Worm (Caenorhabditis elegans) whole organism, young adult: ENCODE measurements around the gene C50B8.5.

ENCODE experiments used
- B0035.1 ChIP-seq: sonication (generic microtip); optimal IDR thresholded peaks from 2 replicates; lab custom pipeline; 2016; ENCODE audit warnings: missing genetic modification characterization, mild to moderate bottlenecking, missing compliant biosample characterization, missing genotype, missing genetic modification reagents
- B0261.1 ChIP-seq: sonication (generic microtip); optimal IDR thresholded peaks from 2 replicates; lab custom pipeline; 2016; ENCODE audit warnings: mild to moderate bottlenecking, missing genetic modification characterization, moderate library complexity, missing compliant biosample characterization
- B0336.3 ChIP-seq: fragments of 200-800 bp; sonication (Bioruptor generic); IDR thresholded peaks from 2 replicates; pipeline ENCODE4 v1.3.6; 2022; ENCODE audit warnings: missing genetic modification characterization, missing compliant biosample characterization
- C17E4.6 ChIP-seq: fragments of 200-800 bp; sonication (Bioruptor generic); IDR thresholded peaks from 2 replicates; pipeline ENCODE4 v1.3.6; 2022; ENCODE audit warnings: missing genetic modification reagents, missing genetic modification characterization, missing compliant biosample characterization
- F10E7.11 ChIP-seq: sonication (generic microtip); optimal IDR thresholded peaks from 2 replicates; lab custom pipeline; 2017; ENCODE audit warnings: mild to moderate bottlenecking, missing genetic modification characterization, moderate library complexity, missing compliant biosample characterization
- F23B12.7 ChIP-seq: sonication (generic microtip); optimal IDR thresholded peaks from 2 replicates; lab custom pipeline; 2017; ENCODE audit warnings: missing genetic modification characterization, mild to moderate bottlenecking, missing compliant biosample characterization, antibody characterized with exemption, moderate library complexity; ENCODE audit not compliant: insufficient read depth
- F33H1.4 ChIP-seq: fragments of 200-800 bp; sonication (Bioruptor generic); IDR thresholded peaks from 2 replicates; pipeline ENCODE4 v1.3.6; 2022; ENCODE audit warnings: missing genetic modification reagents, missing genetic modification characterization, missing compliant biosample characterization
- F52B5.7 ChIP-seq: sonication (generic microtip); optimal IDR thresholded peaks from 2 replicates; lab custom pipeline; 2016; ENCODE audit warnings: mild to moderate bottlenecking, missing genetic modification characterization, missing compliant biosample characterization
- F57A8.1 ChIP-seq: fragments of 200-800 bp; sonication (Bioruptor generic); optimal IDR thresholded peaks from 2 replicates; lab custom pipeline; 2018; ENCODE audit warnings: mild to moderate bottlenecking, missing genetic modification characterization, moderate library complexity, missing compliant biosample characterization
- F57C9.4 ChIP-seq: sonication (generic microtip); optimal IDR thresholded peaks from 2 replicates; lab custom pipeline; 2017; ENCODE audit warnings: mild to moderate bottlenecking, missing genetic modification characterization, missing compliant biosample characterization
- K12H6.12 ChIP-seq: fragments of 200-800 bp; sonication (Bioruptor generic); optimal IDR thresholded peaks from 2 replicates; lab custom pipeline; 2018; ENCODE audit warnings: mild to moderate bottlenecking, missing genetic modification characterization, missing compliant biosample characterization
- T26A5.8 ChIP-seq: sonication (generic microtip); optimal IDR thresholded peaks from 2 replicates; lab custom pipeline; 2016; ENCODE audit warnings: missing genetic modification characterization, missing compliant biosample characterization
- Y79H2A.3 ChIP-seq: fragments of 200-800 bp; sonication (Bioruptor generic); conservative IDR thresholded peaks from 2 replicates; pipeline ENCODE4 v1.3.6; 2022; ENCODE audit warnings: missing genetic modification reagents, missing genetic modification characterization, missing compliant biosample characterization
- athp-1 ChIP-seq: sonication (generic microtip); optimal IDR thresholded peaks from 2 replicates; lab custom pipeline; 2017; ENCODE audit warnings: mild to moderate bottlenecking, missing genetic modification characterization, missing compliant biosample characterization
- attf-6 ChIP-seq: fragments of 200-800 bp; sonication (Bioruptor generic); IDR thresholded peaks from 2 replicates; pipeline ENCODE4 v1.3.6; 2022; ENCODE audit warnings: missing genetic modification reagents, missing genetic modification characterization, missing compliant biosample characterization
- bed-2 ChIP-seq: fragments of 200-800 bp; sonication (Bioruptor generic); IDR thresholded peaks from 2 replicates; pipeline ENCODE4 v1.3.6; 2022; ENCODE audit warnings: missing genetic modification reagents, missing genetic modification characterization, missing compliant biosample characterization
- ceh-100 ChIP-seq: fragments of 200-800 bp; sonication (Bioruptor generic); IDR thresholded peaks from 2 replicates; pipeline ENCODE4 v1.3.6; 2022; ENCODE audit warnings: missing genetic modification reagents, missing genetic modification characterization, missing compliant biosample characterization
- ceh-27 ChIP-seq: fragments of 200-800 bp; sonication (Bioruptor generic); optimal IDR thresholded peaks from 2 replicates; lab custom pipeline; 2018; ENCODE audit warnings: mild to moderate bottlenecking, missing genetic modification characterization, moderate library complexity, missing compliant biosample characterization
- ceh-40 ChIP-seq: fragments of 200-800 bp; sonication (Bioruptor generic); IDR thresholded peaks from 2 replicates; pipeline ENCODE4 v1.3.6; 2022; ENCODE audit warnings: missing genetic modification characterization, missing compliant biosample characterization
- chd-7 ChIP-seq: sonication (generic microtip); optimal IDR thresholded peaks from 2 replicates; lab custom pipeline; 2016; ENCODE audit warnings: mild to moderate bottlenecking, missing genetic modification characterization, moderate library complexity, missing compliant biosample characterization
- dpff-1 ChIP-seq: sonication (generic microtip); optimal IDR thresholded peaks from 2 replicates; lab custom pipeline; 2017; ENCODE audit warnings: mild to moderate bottlenecking, missing genetic modification characterization, missing compliant biosample characterization
- egl-18 ChIP-seq: fragments of 200-800 bp; sonication (Bioruptor generic); IDR thresholded peaks from 2 replicates; pipeline ENCODE4 v1.3.6; 2022; ENCODE audit warnings: missing genetic modification reagents, missing genetic modification characterization, missing compliant biosample characterization
- ekl-4 ChIP-seq: fragments of 200-800 bp; sonication (Bioruptor generic); IDR thresholded peaks from 2 replicates; pipeline ENCODE4 v1.3.6; 2022; ENCODE audit warnings: missing genetic modification reagents, missing genetic modification characterization, missing compliant biosample characterization
- hlh-26 ChIP-seq: fragments of 200-800 bp; sonication (Bioruptor generic); conservative IDR thresholded peaks from 2 replicates; pipeline ENCODE4 v1.3.6; 2022; ENCODE audit warnings: missing genetic modification reagents, missing genetic modification characterization, missing compliant biosample characterization
- hsf-1 ChIP-seq: fragments of 200-800 bp; sonication (Bioruptor generic); IDR thresholded peaks from 2 replicates; pipeline ENCODE4 v1.3.6; 2022; ENCODE audit warnings: missing genetic modification reagents, missing genetic modification characterization, missing compliant biosample characterization
- lin-26 ChIP-seq: fragments of 200-800 bp; sonication (Bioruptor generic); IDR thresholded peaks from 2 replicates; pipeline ENCODE4 v1.3.6; 2022; ENCODE audit warnings: missing genetic modification reagents, missing genetic modification characterization, missing compliant biosample characterization
- lin-54 ChIP-seq: fragments of 200-800 bp; sonication (Bioruptor generic); optimal IDR thresholded peaks from 2 replicates; lab custom pipeline; 2018; ENCODE audit warnings: mild to moderate bottlenecking, missing genetic modification characterization, missing compliant biosample characterization
- madf-10 ChIP-seq: sonication (generic microtip); optimal IDR thresholded peaks from 2 replicates; lab custom pipeline; 2016; ENCODE audit warnings: mild to moderate bottlenecking, missing genetic modification characterization, missing compliant biosample characterization
- madf-6 ChIP-seq: fragments of 200-800 bp; sonication (Bioruptor generic); IDR thresholded peaks from 2 replicates; pipeline ENCODE4 v1.3.6; 2022; ENCODE audit warnings: missing genetic modification reagents, missing genetic modification characterization, missing compliant biosample characterization
- mes-4 ChIP-seq: sonication (generic microtip); optimal IDR thresholded peaks from 2 replicates; lab custom pipeline; 2016; ENCODE audit warnings: missing genotype, missing genetic modification characterization, missing compliant biosample characterization
- mxl-1 ChIP-seq: sonication (generic microtip); optimal IDR thresholded peaks from 2 replicates; lab custom pipeline; 2016; ENCODE audit warnings: missing genetic modification characterization, missing compliant biosample characterization
- nhr-120 ChIP-seq: fragments of 200-800 bp; sonication (Bioruptor generic); IDR thresholded peaks from 2 replicates; pipeline ENCODE4 v1.3.6; 2022; ENCODE audit warnings: missing genetic modification characterization, missing compliant biosample characterization
- nhr-80 ChIP-seq: sonication (generic microtip); optimal IDR thresholded peaks from 2 replicates; lab custom pipeline; 2016; ENCODE audit warnings: missing genetic modification characterization, missing compliant biosample characterization
- nhr-90 ChIP-seq: sonication (generic microtip); optimal IDR thresholded peaks from 2 replicates; lab custom pipeline; 2016; ENCODE audit warnings: missing genotype, mild to moderate bottlenecking, missing genetic modification characterization, missing compliant biosample characterization
- pbrm-1 ChIP-seq: fragments of 200-800 bp; sonication (Bioruptor generic); IDR thresholded peaks from 2 replicates; pipeline ENCODE4 v1.3.6; 2022; ENCODE audit warnings: missing genetic modification reagents, missing genetic modification characterization, missing compliant biosample characterization
- rcor-1 ChIP-seq: fragments of 200-800 bp; sonication (Bioruptor generic); IDR thresholded peaks from 2 replicates; pipeline ENCODE4 v1.3.6; 2022; ENCODE audit warnings: missing genetic modification reagents, missing genetic modification characterization, missing compliant biosample characterization
- rpc-1 ChIP-seq, 2 experiments: fragments of 150-350 bp in 1 of 2; sonication (generic microtip) in 1 of 2; optimal IDR thresholded peaks; 2 replicates each; lab custom pipeline; 2014 to 2018; ENCODE audit warnings: missing biosample characterization in 1 of 2, missing genetic modification characterization in 1 of 2, missing genetic modification reagents in 1 of 2, missing genotype in 1 of 2
- sdz-38 ChIP-seq: sonication (generic microtip); optimal IDR thresholded peaks from 2 replicates; lab custom pipeline; 2016; ENCODE audit warnings: missing genotype, missing genetic modification characterization, missing compliant biosample characterization
- snpc-1.1 ChIP-seq: sonication (generic microtip); optimal IDR thresholded peaks from 2 replicates; lab custom pipeline; 2017; ENCODE audit warnings: missing genetic modification characterization, mild to moderate bottlenecking, missing compliant biosample characterization, antibody characterized with exemption, moderate library complexity, missing genotype, missing genetic modification reagents; ENCODE audit not compliant: insufficient read depth
- snpc-1.3 ChIP-seq: sonication (generic microtip); optimal IDR thresholded peaks from 2 replicates; lab custom pipeline; 2017; ENCODE audit warnings: missing genetic modification characterization, mild to moderate bottlenecking, missing compliant biosample characterization, antibody characterized with exemption, moderate library complexity, missing genotype, missing genetic modification reagents; ENCODE audit not compliant: insufficient read depth
- snpc-4 ChIP-seq, 5 experiments: fragments of 150-350 bp in 1 of 5; sonication (generic microtip) in 4 of 5; optimal IDR thresholded peaks; 2 replicates each; lab custom pipeline; 2014 to 2018; ENCODE audit warnings: missing genetic modification characterization in 5 of 5, missing biosample characterization in 3 of 5, antibody characterized with exemption in 2 of 5, mild to moderate bottlenecking in 2 of 5, missing compliant biosample characterization in 2 of 5, missing genotype in 2 of 5, moderate library complexity in 2 of 5, missing genetic modification reagents in 1 of 5
- zfh-2 ChIP-seq: fragments of 200-800 bp; sonication (Bioruptor generic); conservative IDR thresholded peaks from 2 replicates; pipeline ENCODE4 v1.3.6; 2022; ENCODE audit warnings: missing genetic modification reagents, missing genetic modification characterization, missing compliant biosample characterization
- zim-3 ChIP-seq: sonication (generic microtip); optimal IDR thresholded peaks from 2 replicates; lab custom pipeline; 2017; ENCODE audit warnings: mild to moderate bottlenecking, missing genetic modification characterization, moderate library complexity, missing compliant biosample characterization
- ztf-18 ChIP-seq: sonication (generic microtip); optimal IDR thresholded peaks from 2 replicates; lab custom pipeline; 2016; ENCODE audit warnings: missing genotype, mild to moderate bottlenecking, missing genetic modification characterization, missing compliant biosample characterization
- ztf-25 ChIP-seq: fragments of 200-800 bp; sonication (Bioruptor generic); IDR thresholded peaks from 2 replicates; pipeline ENCODE4 v1.3.6; 2022; ENCODE audit warnings: missing genetic modification reagents, missing genetic modification characterization, missing compliant biosample characterization
- ztf-26 ChIP-seq: sonication (generic microtip); optimal IDR thresholded peaks from 2 replicates; lab custom pipeline; 2017; ENCODE audit warnings: missing genetic modification characterization, missing compliant biosample characterization
- ztf-3 ChIP-seq: fragments of 200-800 bp; sonication (Bioruptor generic); optimal IDR thresholded peaks from 2 replicates; lab custom pipeline; 2018; ENCODE audit warnings: mild to moderate bottlenecking, missing genetic modification characterization, missing compliant biosample characterization
- ztf-6 ChIP-seq: fragments of 200-800 bp; sonication (Bioruptor generic); IDR thresholded peaks from 2 replicates; pipeline ENCODE4 v1.3.6; 2022; ENCODE audit warnings: missing genetic modification reagents, missing genetic modification characterization, missing compliant biosample characterization

C50B8.5 gene

DNA sequence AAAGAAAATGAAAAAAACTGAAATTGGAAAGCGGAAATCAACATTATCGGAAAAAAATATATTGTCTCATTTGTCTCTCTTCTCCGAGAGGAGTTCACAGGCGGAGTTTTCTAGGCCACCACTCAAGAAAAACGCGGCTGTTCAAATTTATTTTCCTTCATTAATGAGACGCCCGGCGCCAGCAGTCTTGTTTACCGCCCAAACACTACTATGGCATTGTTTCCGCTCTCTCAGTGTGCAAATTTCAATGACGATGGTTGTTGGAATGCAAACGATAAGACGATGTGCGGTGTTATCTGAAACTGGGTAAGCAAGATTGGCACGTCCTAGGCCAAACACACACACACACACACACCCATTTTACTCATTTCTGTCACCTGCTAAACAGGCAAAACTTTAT lies 24.0 kb upstream of the C50B8.5 start, which contains the start of gene cav-2 (continued):
- TF ChIP-seq nhr-80 (tag; lab: Kevin White, UChicago) (peak; percentile 95), ekl-4 (0 out of 2 replicates have a peak, but pooled peaks have one; percentile 52), hlh-26 (GFP tag; lab: Robert Waterston, UW) (no peak), B0035.1 (tag; lab: Kevin White, UChicago) (peak; percentile 88), F57A8.1 (GFP tag; lab: Kevin White, UChicago) (no peak), rcor-1 (GFP tag; lab: Robert Waterston, UW) (peak; percentile 71), mxl-1 (tag; lab: Kevin White, UChicago) (no peak), Y79H2A.3 (GFP tag; lab: Robert Waterston, UW) (no peak), T26A5.8 (tag; lab: Kevin White, UChicago) (no peak), snpc-4 (GFP tag; optimal IDR thresholded peaks at IDR 0.05; lab: Kevin White, UChicago) (no peak), snpc-4 (tag; optimal IDR thresholded peaks at IDR 0.05; lab: Kevin White, UChicago) (peak in 2 of 4 experiments; percentile 40 to 78), ztf-25 (GFP tag; lab: Robert Waterston, UW) (peak; percentile 65; the same call in 1 of the 2 replicates), hsf-1 (no peak), ztf-18 (tag; lab: Kevin White, UChicago) (peak; percentile 6), ztf-3 (GFP tag; lab: Kevin White, UChicago) (peak; percentile 20), dpff-1 (no peak), ceh-100 (GFP tag; lab: Robert Waterston, UW) (0 out of 2 replicates have a peak, but pooled peaks have one; percentile 45), F57C9.4 (no peak), athp-1 (tag; lab: Kevin White, UChicago) (peak; percentile 11), snpc-1.1 (no peak), bed-2 (GFP tag; lab: Robert Waterston, UW) (no peak), madf-10 (tag; lab: Kevin White, UChicago) (peak; percentile 27), rpc-1 (optimal IDR thresholded peaks at IDR 0.05; lab: Kevin White, UChicago) (no peak), rpc-1 (tag; optimal IDR thresholded peaks at IDR 0.05; lab: Kevin White, UChicago) (no peak), ztf-6 (no peak), egl-18 (GFP tag; lab: Robert Waterston, UW) (no peak), lin-54 (GFP tag; lab: Kevin White, UChicago) (peak; percentile 95), ztf-26 (tag; lab: Kevin White, UChicago) (no peak), B0336.3 (peak; percentile 61; the same call in 1 of the 2 replicates), ceh-40 (no peak), chd-7 (tag; lab: Kevin White, UChicago) (peak; percentile 58), zfh-2 (GFP tag; lab: Robert Waterston, UW) (no peak), pbrm-1 (0 out of 2 replicates have a peak, but pooled peaks have one; percentile 32), F52B5.7 (no peak), nhr-120 (GFP tag; lab: Robert Waterston, UW) (0 out of 2 replicates have a peak, but pooled peaks have one; percentile 53), F23B12.7 (peak; percentile 18), C17E4.6 (GFP tag; lab: Robert Waterston, UW) (no peak), K12H6.12 (tag; lab: Kevin White, UChicago) (peak; percentile 51), F10E7.11 (no peak), attf-6 (GFP tag; lab: Robert Waterston, UW) (no peak), B0261.1 (tag; lab: Kevin White, UChicago) (no peak), F33H1.4 (GFP tag; lab: Robert Waterston, UW) (peak; percentile 44), sdz-38 (tag; lab: Kevin White, UChicago) (no peak), mes-4 (no peak), nhr-90 (tag; lab: Kevin White, UChicago) (no peak), madf-6 (GFP tag; lab: Robert Waterston, UW) (peak; percentile 69), snpc-1.3 (no peak), lin-26 (GFP tag; lab: Robert Waterston, UW) (no peak), zim-3 (tag; lab: Kevin White, UChicago) (no peak), ceh-27 (GFP tag; lab: Kevin White, UChicago) (peak; percentile 92)
